Fruit fly (Drosophila melanogaster) whole organism, adult: Measurements from ENCODE around the gene ABCB7.

Source experiments
- kay ChIP-seq: fragments of 200-800 bp; sonication (Bioruptor generic); peaks from one replicate; lab custom pipeline; 2016; ENCODE audit warnings: missing biosample characterization, missing genetic modification characterization, borderline replicate concordance
- ovo ChIP-seq: fragments of 200-800 bp; sonication (Bioruptor generic); optimal IDR thresholded peaks from 2 replicates; lab custom pipeline; 2016; ENCODE audit warnings: missing biosample characterization, missing genetic modification characterization

DNA sequence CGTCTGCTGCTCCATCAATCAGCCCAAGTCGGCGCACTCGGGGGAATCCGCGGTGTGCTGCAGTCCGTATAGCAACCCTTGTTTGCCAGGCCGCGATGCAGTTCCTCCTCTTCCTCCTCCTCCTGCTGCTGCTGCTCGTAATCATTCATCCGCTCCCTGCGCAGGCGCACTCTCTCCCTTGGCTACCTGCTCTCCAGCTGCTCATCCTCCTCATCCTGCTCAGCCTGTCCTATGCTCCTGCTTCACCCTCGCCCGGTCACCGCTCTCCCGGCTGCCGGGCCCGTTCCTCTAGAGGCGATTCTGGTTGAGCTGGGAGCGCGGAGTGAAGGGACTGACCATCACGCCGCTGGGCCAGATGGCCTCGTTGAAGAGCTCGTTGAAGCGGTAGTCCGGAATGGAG, 8.7 kb downstream of the ABCB7 start:
- TF ChIP-seq kay (GFP tag; lab: Kevin White, UChicago), result no peak
- no peak for TF ChIP-seq ovo (GFP tag; lab: Kevin White, UChicago)
